Worm (Caenorhabditis elegans): ENCODE data around the gene skat-1.

Gene skat-1

DNA sequence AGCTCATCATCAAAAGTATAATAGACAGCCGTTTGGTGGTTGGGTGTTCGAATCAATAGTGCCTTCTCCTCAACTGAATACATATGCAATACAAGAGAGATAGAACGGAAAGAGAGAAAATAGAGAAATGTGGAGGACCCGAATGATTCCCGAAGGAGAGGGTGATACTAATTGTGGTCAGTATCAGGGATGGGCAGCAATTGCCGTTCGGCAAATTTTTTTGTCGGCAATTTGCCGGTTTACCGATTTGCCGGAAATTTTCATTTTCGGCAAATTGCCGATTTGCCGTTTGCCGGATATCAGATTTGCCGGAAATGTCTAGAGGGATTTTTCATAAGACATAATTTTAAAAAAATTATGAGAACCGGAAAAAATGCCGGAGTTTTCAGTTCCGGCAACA is 15.7 kb upstream of the skat-1 start, which contains the start of gene F59B2.9:
F59B2.9 (minus strand) TSS at position 101 of the 400 bp plus-strand sequence.
- no peak for TF ChIP-seq ces-1 (GFP tag; optimal IDR thresholded peaks at IDR 0.05)
- no peak for TF ChIP-seq drap-1 (GFP tag; optimal IDR thresholded peaks at IDR 0.05)
- no peak for TF ChIP-seq hlh-1 (tag; optimal IDR thresholded peaks at IDR 0.05)
- TF ChIP-seq sem-2 (GFP tag; optimal IDR thresholded peaks at IDR 0.05), result no peak
- no peak for TF ChIP-seq mls-2 (tag; optimal IDR thresholded peaks at IDR 0.05)
- no peak for TF ChIP-seq pha-4 (tag; optimal IDR thresholded peaks at IDR 0.05)
- TF ChIP-seq tbx-8 (GFP tag; optimal IDR thresholded peaks at IDR 0.05), result no peak
- TF ChIP-seq ceh-39 (tag; optimal IDR thresholded peaks at IDR 0.05), result no peak
- TF ChIP-seq elt-1 (tag; optimal IDR thresholded peaks at IDR 0.05; ENCODE audit: borderline replicate concordance, insufficient read depth), result no peak
- TF ChIP-seq nhr-2 (tag; optimal IDR thresholded peaks at IDR 0.05), result no peak
- TF ChIP-seq nhr-28 (tag; optimal IDR thresholded peaks at IDR 0.05), result no peak
- no peak for TF ChIP-seq unc-120 (tag; optimal IDR thresholded peaks at IDR 0.05; ENCODE audit: poor library complexity, severe bottlenecking)

DNA sequence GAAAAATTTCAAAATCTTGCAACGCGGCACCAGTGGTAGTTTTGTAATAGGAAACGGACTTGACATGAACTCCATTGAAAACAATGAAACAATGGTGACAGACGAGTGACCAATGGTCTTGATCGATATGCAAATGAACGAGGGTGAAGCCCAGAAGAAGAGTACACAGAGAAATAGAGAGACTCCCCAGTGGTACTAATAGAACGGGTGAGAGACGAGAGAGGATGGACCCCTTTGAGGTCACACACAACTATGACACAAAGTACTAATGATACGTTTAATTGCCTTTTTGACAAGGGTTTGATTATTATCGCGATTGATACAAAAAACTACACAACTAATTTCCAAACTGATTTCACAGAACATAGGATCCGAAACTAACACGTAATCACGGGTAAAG is 13.5 kb upstream of the skat-1 start, which contains the start of gene F59B2.8:
F59B2.8 (minus strand) TSS at position 151 of the 400 bp plus-strand sequence.
- TF ChIP-seq hlh-1 (tag; optimal IDR thresholded peaks at IDR 0.05), result peak; percentile 15
- TF ChIP-seq sptf-1 (tag; optimal IDR thresholded peaks at IDR 0.05), result no peak
- no peak for TF ChIP-seq blmp-1 (tag; optimal IDR thresholded peaks at IDR 0.05)
- TF ChIP-seq nhr-12 (tag; optimal IDR thresholded peaks at IDR 0.05), result no peak
- TF ChIP-seq unc-120 (tag; optimal IDR thresholded peaks at IDR 0.05; ENCODE audit: poor library complexity, severe bottlenecking), result peak; percentile 20
- TF ChIP-seq drap-1 (GFP tag; optimal IDR thresholded peaks at IDR 0.05), result no peak
- TF ChIP-seq ces-1 (GFP tag; optimal IDR thresholded peaks at IDR 0.05), result peak; percentile 25
- peak; percentile 62 for TF ChIP-seq unc-62 (GFP tag; optimal IDR thresholded peaks at IDR 0.05)
- no peak for TF ChIP-seq pha-4 (tag; optimal IDR thresholded peaks at IDR 0.05)
- no peak for TF ChIP-seq nhr-28 (tag; optimal IDR thresholded peaks at IDR 0.05)
- peak; percentile 22 for TF ChIP-seq mls-2 (tag; optimal IDR thresholded peaks at IDR 0.05)

DNA sequence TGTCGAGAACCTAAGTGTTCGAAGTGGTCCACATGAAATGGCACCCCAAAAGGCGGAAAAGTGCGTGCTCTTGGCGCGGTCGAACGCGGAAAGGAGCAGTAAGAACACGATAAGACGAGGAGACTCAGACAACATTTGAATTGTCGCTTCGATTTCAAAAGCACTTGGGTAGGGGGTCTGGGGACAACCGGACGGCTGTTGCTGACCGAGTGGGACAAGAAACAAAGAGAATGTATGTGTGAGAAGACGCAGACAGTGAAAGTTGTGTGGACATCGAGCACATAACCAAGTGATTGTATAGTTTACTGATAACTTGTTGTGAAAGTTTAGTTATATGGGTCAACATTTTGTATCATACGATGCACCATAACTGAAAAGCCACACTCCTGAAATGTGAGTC is 10.6 kb upstream of the skat-1 start:
- TF ChIP-seq lin-13 (tag; optimal IDR thresholded peaks at IDR 0.05) (no peak), ces-1 (GFP tag; optimal IDR thresholded peaks at IDR 0.05) (no peak), nhr-237 (tag; optimal IDR thresholded peaks at IDR 0.05) (no peak), elt-1 (tag; optimal IDR thresholded peaks at IDR 0.05; ENCODE audit: borderline replicate concordance, insufficient read depth) (no peak), mls-2 (tag; optimal IDR thresholded peaks at IDR 0.05) (no peak), tbx-8 (GFP tag; optimal IDR thresholded peaks at IDR 0.05) (no peak), nhr-2 (tag; optimal IDR thresholded peaks at IDR 0.05) (no peak), drap-1 (GFP tag; optimal IDR thresholded peaks at IDR 0.05) (peak; percentile 59), elt-3 (tag; optimal IDR thresholded peaks at IDR 0.05) (no peak), nhr-12 (tag; optimal IDR thresholded peaks at IDR 0.05) (peak; percentile 57), ham-2 (GFP tag; optimal IDR thresholded peaks at IDR 0.05) (no peak), mab-5 (tag; optimal IDR thresholded peaks at IDR 0.05) (no peak), M03D4.4 (tag; optimal IDR thresholded peaks at IDR 0.05) (no peak), lin-32 (GFP tag; optimal IDR thresholded peaks at IDR 0.05) (no peak), unc-120 (tag; optimal IDR thresholded peaks at IDR 0.05; ENCODE audit: poor library complexity, severe bottlenecking) (peak; percentile 67), flh-1 (GFP tag; optimal IDR thresholded peaks at IDR 0.05) (no peak), blmp-1 (tag; optimal IDR thresholded peaks at IDR 0.05) (no peak), sptf-1 (tag; optimal IDR thresholded peaks at IDR 0.05) (peak; percentile 10), pha-4 (tag; optimal IDR thresholded peaks at IDR 0.05) (peak; percentile 22), mep-1 (tag; optimal IDR thresholded peaks at IDR 0.05) (no peak), unc-62 (GFP tag; optimal IDR thresholded peaks at IDR 0.05) (peak; percentile 69), nhr-28 (tag; optimal IDR thresholded peaks at IDR 0.05) (no peak), hlh-1 (tag; optimal IDR thresholded peaks at IDR 0.05) (peak; percentile 87), nhr-76 (tag; optimal IDR thresholded peaks at IDR 0.05) (no peak), ztf-11 (tag; optimal IDR thresholded peaks at IDR 0.05) (no peak), sem-2 (GFP tag; optimal IDR thresholded peaks at IDR 0.05) (no peak), ceh-43 (GFP tag; optimal IDR thresholded peaks at IDR 0.05) (no peak), zip-8 (tag; optimal IDR thresholded peaks at IDR 0.05) (no peak), cnd-1 (tag; optimal IDR thresholded peaks at IDR 0.05) (peak; percentile 24), unc-39 (tag; optimal IDR thresholded peaks at IDR 0.05) (no peak), lsy-2 (tag; optimal IDR thresholded peaks at IDR 0.05) (no peak), snpc-4 (tag; optimal IDR thresholded peaks at IDR 0.05) (no peak), bed-3 (GFP tag; optimal IDR thresholded peaks at IDR 0.05) (no peak), ceh-39 (tag; optimal IDR thresholded peaks at IDR 0.05) (no peak), ceh-83 (GFP tag; optimal IDR thresholded peaks at IDR 0.05) (no peak)
